Fruit fly (Drosophila melanogaster): ENCODE measurements around the gene CG14341.

- TF ChIP-seq CTCF (optimal IDR thresholded peaks at IDR 0.05) (no peak), CG8478 (optimal IDR thresholded peaks at IDR 0.05) (no peak)
Measured at dm6 chr2L:1134011-1134743, 32.1 kb upstream of the CG14341 start, which contains the start of the genes Iris and CG4577.

Measured in S2 (cell line).